Fruit fly (Drosophila melanogaster): ENCODE data around the gene CG7888.
A peak's percentile ranks its signal among the peaks of the same experiment; 100 is the strongest.

Gene CG7888

DNA sequence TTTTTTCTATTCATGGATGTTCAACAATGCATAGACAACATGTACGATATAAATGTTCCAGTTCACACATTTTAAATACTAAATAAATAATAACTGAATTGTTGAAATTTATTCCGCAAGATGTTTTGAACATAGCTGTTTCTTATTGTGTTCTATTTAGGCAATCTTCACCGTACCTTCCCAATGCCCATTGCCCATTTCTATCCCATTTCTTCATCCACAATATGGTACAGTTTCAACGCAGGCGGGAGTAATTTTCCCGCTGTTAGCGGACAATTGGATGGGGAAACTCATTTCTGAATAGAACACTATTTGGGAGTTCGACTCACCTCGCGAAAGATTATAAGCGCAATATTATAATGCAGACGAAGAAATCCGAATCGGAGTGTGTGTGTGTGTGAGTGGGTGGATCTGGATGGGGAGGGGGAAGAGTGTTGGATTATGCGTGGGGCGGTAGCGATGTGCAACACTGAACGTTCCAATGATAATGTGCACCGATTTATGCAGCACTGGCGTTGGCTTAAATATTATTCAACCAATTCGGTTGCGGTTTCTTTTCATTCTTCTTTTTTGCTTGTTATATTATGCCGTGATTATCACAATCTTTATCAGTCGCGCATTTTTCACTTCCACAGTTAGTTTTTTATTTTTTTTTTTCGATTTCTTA lies 38.2 kb downstream of the CG7888 start (continued):
- TF ChIP-seq chn (GFP tag; optimal IDR thresholded peaks at IDR 0.05), result peak; percentile 88
- peak; percentile 43 for TF ChIP-seq CG10462 (GFP tag; optimal IDR thresholded peaks at IDR 0.05)
- peak; percentile 29; the same call in 1 of the 2 replicates for TF ChIP-seq MBD-R2 (GFP tag; IDR thresholded peaks at IDR 0.05)
- no peak for TF ChIP-seq Fer1 (GFP tag; optimal IDR thresholded peaks at IDR 0.05)
- no peak for TF ChIP-seq esg (GFP tag; conservative IDR thresholded peaks at IDR 0.05)
- TF ChIP-seq CG32772 (GFP tag; IDR thresholded peaks at IDR 0.05), result no peak
- peak; percentile 27 for TF ChIP-seq CG6813 (GFP tag; optimal IDR thresholded peaks at IDR 0.05)
- no peak for TF ChIP-seq CG31388 (GFP tag; optimal IDR thresholded peaks at IDR 0.05)
- TF ChIP-seq emc (GFP tag; optimal IDR thresholded peaks at IDR 0.05), result no peak
- no peak for TF ChIP-seq grn (GFP tag; optimal IDR thresholded peaks at IDR 0.05)
- TF ChIP-seq Hmr (GFP tag; optimal IDR thresholded peaks at IDR 0.05), result peak; percentile 59
- 0 out of 3 replicates have a peak, but pooled peaks have one; percentile 13 for TF ChIP-seq CG7963 (GFP tag; IDR thresholded peaks at IDR 0.05; ENCODE audit: partially characterized antibody)
- TF ChIP-seq CG1233 (GFP tag; optimal IDR thresholded peaks at IDR 0.05), result peak; percentile 12
- peak; percentile 63 for TF ChIP-seq CG33213 (GFP tag; optimal IDR thresholded peaks at IDR 0.05)
- no peak for TF ChIP-seq tna (GFP tag; IDR thresholded peaks at IDR 0.05; ENCODE audit: partially characterized antibody)
- TF ChIP-seq CG4282 (GFP tag; optimal IDR thresholded peaks at IDR 0.05), result no peak
- no peak for TF ChIP-seq MESR4 (GFP tag; optimal IDR thresholded peaks at IDR 0.05)
- no peak for TF ChIP-seq CG13894 (tag; optimal IDR thresholded peaks at IDR 0.05)
- TF ChIP-seq Dbx (GFP tag; IDR thresholded peaks at IDR 0.05), result 0 out of 3 replicates have a peak, but pooled peaks have one; percentile 53
- no peak for TF ChIP-seq CG8281 (tag; optimal IDR thresholded peaks at IDR 0.05)
- TF ChIP-seq Bdp1 (GFP tag; optimal IDR thresholded peaks at IDR 0.05), result peak; percentile 50
- TF ChIP-seq Vsx1 (GFP tag; optimal IDR thresholded peaks at IDR 0.05), result peak; percentile 47
- no peak for TF ChIP-seq sim (GFP tag; IDR thresholded peaks at IDR 0.05)
- peak; percentile 42; the same call in 1 of the 2 replicates for TF ChIP-seq CG17328 (GFP tag; IDR thresholded peaks at IDR 0.05)
- peak; percentile 20 for TF ChIP-seq pb (GFP tag; optimal IDR thresholded peaks at IDR 0.05)
- TF ChIP-seq CG12391 (tag; optimal IDR thresholded peaks at IDR 0.05), result peak; percentile 34
- no peak; the same call in 2 of the 3 replicates for TF ChIP-seq Aef1 (GFP tag; IDR thresholded peaks at IDR 0.05)
- peak; percentile 10 for TF ChIP-seq gem (tag; optimal IDR thresholded peaks at IDR 0.05)
- no peak for TF ChIP-seq gce (GFP tag; IDR thresholded peaks at IDR 0.05)
- TF ChIP-seq zfh1 (GFP tag; IDR thresholded peaks at IDR 0.05), result peak; percentile 66; the same call in 2 of the 3 replicates
- peak; percentile 2 for TF ChIP-seq Dek (tag; optimal IDR thresholded peaks at IDR 0.05)
- TF ChIP-seq Myb (GFP tag; optimal IDR thresholded peaks at IDR 0.05), result peak; percentile 64
- no peak for TF ChIP-seq lola (GFP tag; optimal IDR thresholded peaks at IDR 0.05)
- no peak for TF ChIP-seq ssp (GFP tag; IDR thresholded peaks at IDR 0.05)
- peak; percentile 60 for TF ChIP-seq NC2β (GFP tag; optimal IDR thresholded peaks at IDR 0.05)
- no peak for TF ChIP-seq CG31365 (tag; optimal IDR thresholded peaks at IDR 0.05)
- no peak for TF ChIP-seq toy (GFP tag; IDR thresholded peaks at IDR 0.05)
- TF ChIP-seq sd (tag; optimal IDR thresholded peaks at IDR 0.05), result peak; percentile 34
- TF ChIP-seq CG3838 (GFP tag; optimal IDR thresholded peaks at IDR 0.05), result no peak
- no peak for TF ChIP-seq nerfin-1 (tag; optimal IDR thresholded peaks at IDR 0.05)
- no peak for TF ChIP-seq CG11093 (GFP tag; IDR thresholded peaks at IDR 0.05)
- peak; percentile 18 for TF ChIP-seq disco-r (GFP tag; optimal IDR thresholded peaks at IDR 0.05)
- peak; percentile 44; the same call in 2 of the 4 replicates for TF ChIP-seq Gug (GFP tag; IDR thresholded peaks at IDR 0.05)
- peak; percentile 37 to 98 for TF ChIP-seq Pdp1 (GFP tag; optimal IDR thresholded peaks at IDR 0.05)
- TF ChIP-seq wdn (GFP tag; IDR thresholded peaks at IDR 0.05), result no peak
- peak; percentile 17 for TF ChIP-seq CG13123 (GFP tag; optimal IDR thresholded peaks at IDR 0.05)
- peak; percentile 39 for TF ChIP-seq CG12942 (GFP tag; optimal IDR thresholded peaks at IDR 0.05)
- peak; percentile 64 for TF ChIP-seq maf-S (GFP tag; optimal IDR thresholded peaks at IDR 0.05)
- TF ChIP-seq CG4820 (GFP tag; optimal IDR thresholded peaks at IDR 0.05), result peak; percentile 39
- TF ChIP-seq CG18262 (tag; optimal IDR thresholded peaks at IDR 0.05), result peak; percentile 45

Measured in whole organism, embryonic.